Fruit fly (Drosophila melanogaster): ENCODE data around the gene msl-1.

The msl-1 gene

dm6 chr2L:18717365-18718011 is 28.9 kb upstream of the msl-1 start (continued):
- TF ChIP-seq CG14667 (GFP tag; IDR thresholded peaks at IDR 0.05) (no peak), CG3407 (GFP tag; optimal IDR thresholded peaks at IDR 0.05) (peak; percentile 31), aop (GFP tag; IDR thresholded peaks at IDR 0.05) (0 out of 2 replicates have a peak, but pooled peaks have one; percentile 34), CG11695 (GFP tag; IDR thresholded peaks at IDR 0.05) (0 out of 3 replicates have a peak, but pooled peaks have one; percentile 31), Deaf1 (tag; optimal IDR thresholded peaks at IDR 0.05) (peak; percentile 43), CG15601 (tag; optimal IDR thresholded peaks at IDR 0.05) (peak; percentile 8), sob (GFP tag; IDR thresholded peaks at IDR 0.05) (0 out of 2 replicates have a peak, but pooled peaks have one; percentile 25), lab (GFP tag; optimal IDR thresholded peaks at IDR 0.05) (peak; percentile 54), ci (GFP tag; IDR thresholded peaks at IDR 0.05) (0 out of 3 replicates have a peak, but pooled peaks have one; percentile 33), Pdp1 (GFP tag; optimal IDR thresholded peaks at IDR 0.05) (peak in 1 of 2 experiments; percentile 73), slou (GFP tag; optimal IDR thresholded peaks at IDR 0.05) (no peak), CG10321 (GFP tag; IDR thresholded peaks at IDR 0.05) (0 out of 2 replicates have a peak, but pooled peaks have one; percentile 8), CG7987 (GFP tag; optimal IDR thresholded peaks at IDR 0.05) (peak; percentile 51), Ptx1 (GFP tag; IDR thresholded peaks at IDR 0.05) (no peak), onecut (GFP tag; IDR thresholded peaks at IDR 0.05) (0 out of 2 replicates have a peak, but pooled peaks have one; percentile 12), Rfx (GFP tag; IDR thresholded peaks at IDR 0.05) (peak; percentile 19; the same call in 1 of the 2 replicates), CG10209 (GFP tag; optimal IDR thresholded peaks at IDR 0.05) (peak; percentile 15), Jarid2 (GFP tag; optimal IDR thresholded peaks at IDR 0.05) (peak; percentile 2), CG10565 (GFP tag; optimal IDR thresholded peaks at IDR 0.05) (no peak), salm (tag; optimal IDR thresholded peaks at IDR 0.05) (no peak), CG6689 (GFP tag; IDR thresholded peaks at IDR 0.05) (0 out of 2 replicates have a peak, but pooled peaks have one; percentile 24), chif (GFP tag; optimal IDR thresholded peaks at IDR 0.05) (no peak), Awh (GFP tag; IDR thresholded peaks at IDR 0.05) (0 out of 2 replicates have a peak, but pooled peaks have one; percentile 18), BtbVII (GFP tag; optimal IDR thresholded peaks at IDR 0.05) (peak; percentile 47), sens (GFP tag) (peak; percentile 54), CG5180 (GFP tag; optimal IDR thresholded peaks at IDR 0.05) (peak; percentile 5), CG8924 (tag; optimal IDR thresholded peaks at IDR 0.05) (peak; percentile 28), Doc3 (GFP tag; IDR thresholded peaks at IDR 0.05; ENCODE audit: partially characterized antibody) (no peak), crol (GFP tag; IDR thresholded peaks at IDR 0.05) (peak; percentile 74), CG30403 (GFP tag; optimal IDR thresholded peaks at IDR 0.05) (peak; percentile 11), CG7372 (GFP tag; IDR thresholded peaks at IDR 0.05) (no peak), CG3995 (GFP tag; optimal IDR thresholded peaks at IDR 0.05) (no peak), seq (GFP tag; IDR thresholded peaks at IDR 0.05) (peak; percentile 41; the same call in 1 of the 2 replicates), CG14710 (tag; optimal IDR thresholded peaks at IDR 0.05) (no peak), az2 (GFP tag; optimal IDR thresholded peaks at IDR 0.05) (peak; percentile 1), grn (GFP tag; optimal IDR thresholded peaks at IDR 0.05) (peak; percentile 45), vvl (GFP tag; IDR thresholded peaks at IDR 0.05) (peak; percentile 21; the same call in 1 of the 2 replicates), sisA (GFP tag; IDR thresholded peaks at IDR 0.05) (peak; percentile 30), Hmr (GFP tag; optimal IDR thresholded peaks at IDR 0.05) (peak; percentile 9), wek (GFP tag; optimal IDR thresholded peaks at IDR 0.05) (peak; percentile 23), CG4820 (GFP tag; optimal IDR thresholded peaks at IDR 0.05) (no peak), CG11504 (tag; optimal IDR thresholded peaks at IDR 0.05) (peak; percentile 20), Asciz (GFP tag; optimal IDR thresholded peaks at IDR 0.05) (peak; percentile 50), CG15011 (GFP tag; optimal IDR thresholded peaks at IDR 0.05) (no peak), caup (GFP tag; optimal IDR thresholded peaks at IDR 0.05; ENCODE audit: severe bottlenecking) (peak; percentile 18), bsh (GFP tag; optimal IDR thresholded peaks at IDR 0.05) (peak in 1 of 2 experiments; percentile 0), tio (GFP tag; optimal IDR thresholded peaks at IDR 0.05) (peak; percentile 1), E2f2 (GFP tag; IDR thresholded peaks at IDR 0.05) (0 out of 2 replicates have a peak, but pooled peaks have one; percentile 10)
